Worm (Caenorhabditis elegans) whole organism, L3 larva: Measurements from ENCODE around the gene twf-2.

ENCODE experiments used
- aly-2 ChIP-seq: fragments of 150-350 bp; optimal IDR thresholded peaks from 2 replicates; lab custom pipeline; 2014; ENCODE audit warnings: missing biosample characterization, missing genetic modification characterization
- ama-1 ChIP-seq: fragments of 150-350 bp; optimal IDR thresholded peaks from 2 replicates; lab custom pipeline; 2018
- ceh-82 ChIP-seq: fragments of 150-350 bp; optimal IDR thresholded peaks from 2 replicates; lab custom pipeline; 2014; ENCODE audit warnings: missing biosample characterization, missing genetic modification characterization
- ceh-9 ChIP-seq: sonication (generic microtip); optimal IDR thresholded peaks from 2 replicates; lab custom pipeline; 2018; ENCODE audit warnings: missing biosample characterization, missing genetic modification characterization
- egl-27 ChIP-seq: sonication (generic microtip); optimal IDR thresholded peaks from 4 replicates; lab custom pipeline; 2017; ENCODE audit warnings: missing biosample characterization, missing genetic modification reagents, missing genetic modification characterization
- eor-1 ChIP-seq, 2 experiments: fragments of 150-350 bp; optimal IDR thresholded peaks; 2 replicates each; lab custom pipeline; 2014 to 2018; ENCODE audit warnings: missing biosample characterization in 2 of 2, missing genetic modification characterization in 2 of 2
- lin-15B ChIP-seq: fragments of 150-350 bp; optimal IDR thresholded peaks from 2 replicates; lab custom pipeline; 2014; ENCODE audit warnings: missing biosample characterization, missing genetic modification characterization
- nfya-1 ChIP-seq: sonication (generic microtip); optimal IDR thresholded peaks from 2 replicates; lab custom pipeline; 2017; ENCODE audit warnings: missing genetic modification characterization, mild to moderate bottlenecking, missing compliant biosample characterization, antibody characterized with exemption, moderate library complexity; ENCODE audit not compliant: insufficient read depth
- nhr-12 ChIP-seq: fragments of 150-350 bp; optimal IDR thresholded peaks from 2 replicates; lab custom pipeline; 2014; ENCODE audit warnings: missing biosample characterization, missing genetic modification characterization
- nhr-76 ChIP-seq: fragments of 150-350 bp; sonication (generic microtip); optimal IDR thresholded peaks from 5 replicates; lab custom pipeline; 2014; ENCODE audit warnings: missing biosample characterization, missing genetic modification characterization
- nhr-77 ChIP-seq: fragments of 150-350 bp; optimal IDR thresholded peaks from 2 replicates; lab custom pipeline; 2014; ENCODE audit warnings: missing biosample characterization, missing genetic modification characterization
- ztf-11 ChIP-seq: fragments of 150-350 bp; optimal IDR thresholded peaks from 2 replicates; lab custom pipeline; 2014; ENCODE audit warnings: missing biosample characterization, missing genetic modification characterization

DNA sequence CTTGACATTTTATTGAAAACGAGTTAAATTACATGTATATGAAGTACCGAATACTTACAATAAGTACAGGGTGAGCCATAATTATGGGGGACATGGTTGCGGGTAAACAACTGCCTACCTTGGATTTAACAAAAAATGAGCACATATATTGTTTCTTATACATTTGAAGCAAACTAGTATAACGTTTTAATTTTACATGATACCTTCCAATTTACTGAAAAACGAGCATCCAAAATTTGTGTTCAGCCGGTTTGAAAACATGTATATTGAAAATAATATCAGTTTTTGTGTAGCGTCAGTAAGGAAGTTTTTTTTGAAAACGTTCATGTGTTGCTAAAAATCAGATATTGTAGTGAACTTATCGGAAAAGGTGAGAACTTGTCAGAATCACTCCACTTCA lies 44.8 kb downstream of the twf-2 start:
- TF ChIP-seq lin-15B (tag; lab: Kevin White, UChicago) = no peak
- TF ChIP-seq nhr-76 (tag; lab: Kevin White, UChicago) = no peak
- no peak for TF ChIP-seq ceh-82 (tag; lab: Kevin White, UChicago)
- no peak for TF ChIP-seq nhr-12 (tag; lab: Kevin White, UChicago)
- no peak for TF ChIP-seq nfya-1 (tag; lab: Kevin White, UChicago)
- no peak for TF ChIP-seq ceh-9 (tag; lab: Kevin White, UChicago)
- no peak for TF ChIP-seq eor-1 (tag; optimal IDR thresholded peaks at IDR 0.05; lab: Kevin White, UChicago)
- TF ChIP-seq egl-27 = no peak
- no peak for TF ChIP-seq ztf-11 (tag; lab: Kevin White, UChicago)
- no peak for TF ChIP-seq nhr-77 (tag; lab: Kevin White, UChicago)
- TF ChIP-seq ama-1 (lab: Kevin White, UChicago) = no peak
- TF ChIP-seq aly-2 = no peak
